Worm (Caenorhabditis elegans) whole organism, L3 larva: ENCODE results near the gene skr-16.
A peak's percentile ranks its signal among the peaks of the same experiment; 100 is the strongest.

ENCODE experiments used
- ZK546.5 ChIP-seq: sonication (generic microtip); optimal IDR thresholded peaks from 2 replicates; lab custom pipeline; 2017; ENCODE audit warnings: missing biosample characterization, missing genetic modification characterization
- aly-2 ChIP-seq: fragments of 150-350 bp; optimal IDR thresholded peaks from 2 replicates; lab custom pipeline; 2014; ENCODE audit warnings: missing biosample characterization, missing genetic modification characterization
- ama-1 ChIP-seq: fragments of 150-350 bp; optimal IDR thresholded peaks from 2 replicates; lab custom pipeline; 2018
- ceh-9 ChIP-seq: sonication (generic microtip); optimal IDR thresholded peaks from 2 replicates; lab custom pipeline; 2018; ENCODE audit warnings: missing biosample characterization, missing genetic modification characterization
- egl-5 ChIP-seq: fragments of 150-350 bp; optimal IDR thresholded peaks from 2 replicates; lab custom pipeline; 2017; ENCODE audit warnings: missing biosample characterization, missing genetic modification reagents, missing genetic modification characterization, inconsistent platforms
- elt-1 ChIP-seq: fragments of 150-350 bp; optimal IDR thresholded peaks from 2 replicates; lab custom pipeline; 2014; ENCODE audit warnings: missing biosample characterization, missing genetic modification characterization
- elt-2 ChIP-seq: sonication (generic microtip); optimal IDR thresholded peaks from 2 replicates; lab custom pipeline; 2016; ENCODE audit warnings: missing genetic modification reagents, mild to moderate bottlenecking, missing genetic modification characterization, missing compliant biosample characterization
- eor-1 ChIP-seq, 2 experiments: fragments of 150-350 bp; optimal IDR thresholded peaks; 2 replicates each; lab custom pipeline; 2014 to 2018; ENCODE audit warnings: missing biosample characterization in 2 of 2, missing genetic modification characterization in 2 of 2
- fkh-10 ChIP-seq: sonication (generic microtip); optimal IDR thresholded peaks from 2 replicates; lab custom pipeline; 2017; ENCODE audit warnings: missing biosample characterization, missing genetic modification reagents, missing genetic modification characterization
- fkh-2 ChIP-seq: fragments of 150-350 bp; optimal IDR thresholded peaks from 2 replicates; lab custom pipeline; 2014; ENCODE audit warnings: missing biosample characterization, missing genetic modification reagents, missing genetic modification characterization
- jun-1 ChIP-seq: fragments of 150-350 bp; optimal IDR thresholded peaks from 2 replicates; lab custom pipeline; 2014; ENCODE audit warnings: missing biosample characterization, missing genetic modification reagents, missing genetic modification characterization
- lin-15B ChIP-seq: fragments of 150-350 bp; optimal IDR thresholded peaks from 2 replicates; lab custom pipeline; 2014; ENCODE audit warnings: missing biosample characterization, missing genetic modification characterization
- lin-39 ChIP-seq: fragments of 150-350 bp; optimal IDR thresholded peaks from 2 replicates; lab custom pipeline; 2018; ENCODE audit warnings: missing biosample characterization, missing genetic modification reagents, missing genetic modification characterization
- lsy-12 ChIP-seq: sonication (generic microtip); optimal IDR thresholded peaks from 2 replicates; lab custom pipeline; 2016; ENCODE audit warnings: mild to moderate bottlenecking, missing genetic modification characterization, missing compliant biosample characterization
- mdl-1 ChIP-seq: fragments of 150-350 bp; optimal IDR thresholded peaks from 2 replicates; lab custom pipeline; 2014; ENCODE audit warnings: missing biosample characterization, missing genetic modification characterization
- mml-1 ChIP-seq: fragments of 150-350 bp; sonication (generic microtip); optimal IDR thresholded peaks from 3 replicates; lab custom pipeline; 2014; ENCODE audit warnings: missing biosample characterization, missing genetic modification characterization
- nfya-1 ChIP-seq: sonication (generic microtip); optimal IDR thresholded peaks from 2 replicates; lab custom pipeline; 2017; ENCODE audit warnings: missing genetic modification characterization, mild to moderate bottlenecking, missing compliant biosample characterization, antibody characterized with exemption, moderate library complexity; ENCODE audit not compliant: insufficient read depth
- nhr-11 ChIP-seq: fragments of 150-350 bp; optimal IDR thresholded peaks from 2 replicates; lab custom pipeline; 2014; ENCODE audit warnings: missing biosample characterization, missing genetic modification characterization
- nhr-23 ChIP-seq: fragments of 150-350 bp; optimal IDR thresholded peaks from 2 replicates; lab custom pipeline; 2014; ENCODE audit warnings: missing biosample characterization, missing genetic modification reagents, missing genetic modification characterization
- nhr-25 ChIP-seq: sonication (generic microtip); optimal IDR thresholded peaks from 2 replicates; lab custom pipeline; 2017; ENCODE audit warnings: missing biosample characterization, missing genetic modification characterization
- nhr-43 ChIP-seq: sonication (generic microtip); optimal IDR thresholded peaks from 2 replicates; lab custom pipeline; 2016; ENCODE audit warnings: mild to moderate bottlenecking, missing genetic modification characterization, missing compliant biosample characterization; ENCODE audit not compliant: poor library complexity, severe bottlenecking
- nhr-76 ChIP-seq: fragments of 150-350 bp; sonication (generic microtip); optimal IDR thresholded peaks from 5 replicates; lab custom pipeline; 2014; ENCODE audit warnings: missing biosample characterization, missing genetic modification characterization
- nhr-77 ChIP-seq: fragments of 150-350 bp; optimal IDR thresholded peaks from 2 replicates; lab custom pipeline; 2014; ENCODE audit warnings: missing biosample characterization, missing genetic modification characterization
- pqm-1 ChIP-seq: fragments of 150-350 bp; optimal IDR thresholded peaks from 2 replicates; lab custom pipeline; 2017; ENCODE audit warnings: missing biosample characterization, missing genetic modification characterization, inconsistent platforms
- skn-1 ChIP-seq: fragments of 150-350 bp; optimal IDR thresholded peaks from 2 replicates; lab custom pipeline; 2014; ENCODE audit warnings: missing biosample characterization, missing genetic modification characterization
- snpc-4 ChIP-seq: fragments of 150-350 bp; optimal IDR thresholded peaks from 2 replicates; lab custom pipeline; 2014; ENCODE audit warnings: missing biosample characterization, missing genetic modification characterization
- tbx-2 ChIP-seq: sonication (generic microtip); optimal IDR thresholded peaks from 2 replicates; lab custom pipeline; 2016; ENCODE audit warnings: mild to moderate bottlenecking, missing genetic modification characterization, missing compliant biosample characterization
- unc-39 ChIP-seq: sonication (generic microtip); optimal IDR thresholded peaks from 4 replicates; lab custom pipeline; 2017; ENCODE audit warnings: missing biosample characterization, missing genetic modification characterization
- unc-62 ChIP-seq: fragments of 150-350 bp; sonication (generic microtip); optimal IDR thresholded peaks from 4 replicates; lab custom pipeline; 2014; ENCODE audit warnings: missing biosample characterization, missing genetic modification reagents, missing genetic modification characterization
- ztf-11 ChIP-seq: fragments of 150-350 bp; optimal IDR thresholded peaks from 2 replicates; lab custom pipeline; 2014; ENCODE audit warnings: missing biosample characterization, missing genetic modification characterization

The skr-16 gene

ce11 chrIV:7173489-7173888, 5.0 kb downstream of the skr-16 start, which contains the start of gene str-1:
str-1 (plus strand) TSS chrIV:7173789.
- TF ChIP-seq mml-1 (tag; lab: Kevin White, UChicago) (no peak), elt-1 (tag; lab: Kevin White, UChicago) (no peak), ztf-11 (tag; lab: Kevin White, UChicago) (no peak), ceh-9 (tag; lab: Kevin White, UChicago) (no peak)

ce11 chrIV:7175346-7175745, 6.8 kb downstream of the skr-16 start, which contains the start of gene C42D4.19:
C42D4.19 (plus strand) TSS chrIV:7175646.
- TF ChIP-seq fkh-10 (GFP tag; lab: Kevin White, UChicago) (no peak), nhr-11 (tag; lab: Kevin White, UChicago) (no peak), eor-1 (tag; optimal IDR thresholded peaks at IDR 0.05; lab: Kevin White, UChicago) (no peak), tbx-2 (no peak), lsy-12 (tag; lab: Kevin White, UChicago) (no peak), unc-62 (GFP tag; lab: Kevin White, UChicago) (no peak), nfya-1 (tag; lab: Kevin White, UChicago) (no peak), nhr-43 (tag; lab: Kevin White, UChicago) (no peak), ama-1 (no peak), unc-39 (no peak), egl-5 (tag; lab: Kevin White, UChicago) (no peak), skn-1 (tag; lab: Kevin White, UChicago) (no peak), lin-39 (tag; lab: Kevin White, UChicago) (no peak), aly-2 (no peak), snpc-4 (tag; lab: Kevin White, UChicago) (no peak), ztf-11 (tag; lab: Kevin White, UChicago) (no peak), fkh-2 (no peak)

ce11 chrIV:7176887-7177286, 8.4 kb downstream of the skr-16 start, which contains the start of gene str-44:
str-44 (plus strand) TSS chrIV:7177187.
- no peak for TF ChIP-seq lsy-12 (tag; lab: Kevin White, UChicago)
- TF ChIP-seq lin-15B (tag; lab: Kevin White, UChicago), result no peak
- no peak for TF ChIP-seq nhr-76 (tag; lab: Kevin White, UChicago)
- no peak for TF ChIP-seq nhr-77 (tag; lab: Kevin White, UChicago)
- no peak for TF ChIP-seq ZK546.5
- no peak for TF ChIP-seq mdl-1 (tag; lab: Kevin White, UChicago)
- TF ChIP-seq egl-5 (tag; lab: Kevin White, UChicago), result no peak

- TF ChIP-seq eor-1 (tag; optimal IDR thresholded peaks at IDR 0.05; lab: Kevin White, UChicago) (no peak), ceh-9 (tag; lab: Kevin White, UChicago) (no peak), jun-1 (tag; lab: Kevin White, UChicago) (no peak), nhr-25 (tag; lab: Kevin White, UChicago) (peak; percentile 96), nhr-23 (tag; lab: Kevin White, UChicago) (no peak), elt-2 (tag; lab: Kevin White, UChicago) (no peak), tbx-2 (no peak)
Observed at ce11 chrIV:7178942-7179341, 10.4 kb downstream of the skr-16 start, which contains the start of gene C42D4.3. C42D4.3 (plus strand) TSS chrIV:7179239.

- no peak for TF ChIP-seq snpc-4 (tag; lab: Kevin White, UChicago)
- TF ChIP-seq egl-5 (tag; lab: Kevin White, UChicago), result no peak
- TF ChIP-seq elt-2 (tag; lab: Kevin White, UChicago), result peak; percentile 88
- TF ChIP-seq elt-1 (tag; lab: Kevin White, UChicago), result no peak
- no peak for TF ChIP-seq skn-1 (tag; lab: Kevin White, UChicago)
- TF ChIP-seq pqm-1 (tag; lab: Kevin White, UChicago), result peak; percentile 84
- TF ChIP-seq eor-1 (tag; optimal IDR thresholded peaks at IDR 0.05; lab: Kevin White, UChicago), result no peak
Observed at ce11 chrIV:7180304-7180703, 11.8 kb downstream of the skr-16 start, which contains the start of gene cest-10. cest-10 (plus strand) TSS chrIV:7180557.

- TF ChIP-seq elt-1 (tag; lab: Kevin White, UChicago) (no peak), nhr-43 (tag; lab: Kevin White, UChicago) (no peak), elt-2 (tag; lab: Kevin White, UChicago) (peak; percentile 48)
Observed at ce11 chrIV:7182818-7183217, 14.3 kb downstream of the skr-16 start.
